Fruit fly (Drosophila melanogaster): ENCODE measurements around the gene AP-1-2beta.

dm6 chrX:19690050-19690449 lies 40.8 kb upstream of the AP-1-2beta start:
- TF ChIP-seq Myc (optimal IDR thresholded peaks at IDR 0.05) = no peak
- TF ChIP-seq ttk (optimal IDR thresholded peaks at IDR 0.05) = no peak
- no peak for TF ChIP-seq Sin3A (optimal IDR thresholded peaks at IDR 0.05)
- TF ChIP-seq psq (optimal IDR thresholded peaks at IDR 0.05) = no peak
- TF ChIP-seq h (optimal IDR thresholded peaks at IDR 0.05) = no peak

Measured in Kc167 (cell line).